Fruit fly (Drosophila melanogaster) whole organism, embryonic: ENCODE measurements around the gene Ts.

Experiments
- CG1792 ChIP-seq: fragments of 200-800 bp; sonication (Bioruptor generic); optimal IDR thresholded peaks from 2 replicates; lab custom pipeline; 2016; ENCODE audit warnings: missing biosample characterization, missing genetic modification characterization
- CG18599 ChIP-seq: fragments of 200-800 bp; sonication (Bioruptor generic); optimal IDR thresholded peaks from 3 replicates; lab custom pipeline; 2017; ENCODE audit warnings: missing biosample characterization, missing genetic modification characterization, mild to moderate bottlenecking, moderate library complexity, missing genetic modification reagents
- CG18764 ChIP-seq: fragments of 200-800 bp; sonication (Bioruptor generic); optimal IDR thresholded peaks from 3 replicates; lab custom pipeline; 2016; ENCODE audit warnings: missing biosample characterization, missing genetic modification characterization
- CG3163 ChIP-seq: fragments of 200-800 bp; sonication (Bioruptor generic); optimal IDR thresholded peaks from 3 replicates; lab custom pipeline; 2016; ENCODE audit warnings: missing biosample characterization, missing genetic modification characterization
- D19B ChIP-seq: fragments of 200-800 bp; sonication (Bioruptor generic); optimal IDR thresholded peaks from 2 replicates; lab custom pipeline; 2017; ENCODE audit warnings: missing biosample characterization, mild to moderate bottlenecking, missing genetic modification characterization
- Drgx ChIP-seq: fragments of 200-800 bp; sonication (Bioruptor generic); IDR thresholded peaks from 2 replicates; pipeline ENCODE4 v1.3.6; 2022; ENCODE audit warnings: missing biosample characterization, missing genetic modification characterization
- ap ChIP-seq: fragments of 200-800 bp; sonication (Bioruptor generic); IDR thresholded peaks from 2 replicates; pipeline ENCODE4 v1.3.6; 2022; ENCODE audit warnings: missing biosample characterization, missing genetic modification characterization
- luna ChIP-seq: fragments of 200-800 bp; sonication (Bioruptor generic); optimal IDR thresholded peaks from 2 replicates; lab custom pipeline; 2016; ENCODE audit warnings: missing biosample characterization, missing genetic modification characterization
- peb ChIP-seq: fragments of 200-800 bp; sonication (Bioruptor generic); IDR thresholded peaks from 2 replicates; pipeline ENCODE4 v1.3.6; 2022; ENCODE audit warnings: missing biosample characterization, missing genetic modification characterization
- vfl ChIP-seq: fragments of 200-800 bp; sonication (Bioruptor generic); optimal IDR thresholded peaks from 2 replicates; lab custom pipeline; 2016; ENCODE audit warnings: missing biosample characterization, missing genetic modification characterization

DNA sequence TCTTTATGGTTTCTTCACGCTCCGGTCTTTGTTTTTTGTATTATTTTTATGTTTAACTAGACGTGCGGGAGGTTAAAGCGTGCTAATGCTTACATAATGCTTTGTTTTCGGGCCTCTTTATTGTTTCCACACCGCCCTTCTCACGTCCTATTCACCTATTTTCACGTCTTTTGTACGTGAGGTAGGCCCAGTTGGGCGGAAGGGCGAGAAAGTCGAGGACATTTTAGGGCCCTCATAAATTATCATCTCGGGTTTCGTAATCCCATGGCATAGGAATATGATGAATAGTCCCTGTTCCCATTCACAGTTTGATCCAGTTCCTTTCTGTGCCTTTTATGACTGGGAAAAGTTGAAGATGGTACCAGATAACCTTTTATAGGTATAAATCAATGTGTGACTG is 36.0 kb upstream of the Ts start:
- TF ChIP-seq vfl (GFP tag; lab: Kevin White, UChicago) (no peak), luna (GFP tag; lab: Kevin White, UChicago) (no peak), CG3163 (GFP tag; lab: Kevin White, UChicago) (no peak), CG18764 (GFP tag; lab: Kevin White, UChicago) (no peak), CG1792 (no peak), CG18599 (GFP tag; lab: Kevin White, UChicago) (no peak), Drgx (GFP tag; lab: Robert Waterston, UW) (no peak), ap (GFP tag; lab: Robert Waterston, UW) (no peak), peb (GFP tag; lab: Robert Waterston, UW) (no peak), D19B (GFP tag; lab: Kevin White, UChicago) (no peak)
